Worm (Caenorhabditis elegans) whole organism, late embryonic: ENCODE results near the gene mcm-7.

Source experiments
- nfya-1 ChIP-seq: sonication (generic microtip); optimal IDR thresholded peaks from 2 replicates; lab custom pipeline; 2017; ENCODE audit warnings: missing genetic modification characterization, mild to moderate bottlenecking, missing compliant biosample characterization, antibody characterized with exemption, moderate library complexity
- pha-2 ChIP-seq: sonication (generic microtip); optimal IDR thresholded peaks from 2 replicates; lab custom pipeline; 2017; ENCODE audit warnings: mild to moderate bottlenecking, missing genetic modification characterization, missing compliant biosample characterization
- pqm-1 ChIP-seq: sonication (generic microtip); optimal IDR thresholded peaks from 2 replicates; lab custom pipeline; 2016; ENCODE audit warnings: missing genetic modification characterization, missing compliant biosample characterization

DNA sequence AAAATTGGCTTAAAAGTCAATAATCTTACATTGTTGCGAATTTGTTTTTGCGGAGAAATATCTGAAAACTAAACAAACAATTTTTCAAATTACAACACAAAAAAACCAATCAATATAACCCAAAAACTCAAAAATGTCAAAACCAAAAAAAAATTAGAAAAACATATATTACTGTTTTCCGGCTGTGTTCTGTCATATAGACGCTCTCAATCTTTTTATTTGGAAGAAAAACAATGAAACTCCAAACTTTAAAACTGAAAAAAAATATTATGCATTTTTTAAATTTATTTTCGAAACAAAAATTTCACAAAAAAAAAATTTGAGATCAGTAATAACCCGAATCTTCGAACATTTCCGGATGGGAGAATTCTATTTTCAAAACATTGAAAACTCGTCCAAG, 24.3 kb upstream of the mcm-7 start, which contains the start of gene R02D1.2:
- no peak for TF ChIP-seq pha-2
- TF ChIP-seq pqm-1: no peak
- TF ChIP-seq nfya-1 (tag; lab: Kevin White, UChicago): no peak
